Fruit fly (Drosophila melanogaster) whole organism, adult: ENCODE data around the gene ND-42.
A peak's percentile ranks its signal among the peaks of the same experiment; 100 is the strongest.

ENCODE experiments used
- CG11617 ChIP-seq: fragments of 200-800 bp; sonication (Bioruptor generic); optimal IDR thresholded peaks from 2 replicates; lab custom pipeline; 2017; ENCODE audit warnings: mild to moderate bottlenecking, missing biosample characterization, missing genetic modification reagents, missing genetic modification characterization
- CG12768 ChIP-seq: fragments of 200-800 bp; sonication (Bioruptor generic); optimal IDR thresholded peaks from 2 replicates; lab custom pipeline; 2017; ENCODE audit warnings: missing biosample characterization, missing genetic modification characterization, mild to moderate bottlenecking, moderate library complexity, missing genetic modification reagents
- CG14711 ChIP-seq: fragments of 200-800 bp; sonication (Bioruptor generic); optimal IDR thresholded peaks from 2 replicates; lab custom pipeline; 2018; ENCODE audit warnings: missing biosample characterization, mild to moderate bottlenecking, missing genetic modification characterization, moderate library complexity
- CG1620 ChIP-seq: fragments of 200-800 bp; sonication (Bioruptor generic); optimal IDR thresholded peaks from 2 replicates; lab custom pipeline; 2016; ENCODE audit warnings: missing biosample characterization, missing genetic modification characterization
- CG33017 ChIP-seq: fragments of 200-800 bp; sonication (Bioruptor generic); optimal IDR thresholded peaks from 2 replicates; lab custom pipeline; 2018; ENCODE audit warnings: missing biosample characterization, mild to moderate bottlenecking, missing genetic modification characterization, moderate library complexity
- CG5204 ChIP-seq: fragments of 200-800 bp; sonication (Bioruptor generic); optimal IDR thresholded peaks from 2 replicates; lab custom pipeline; 2016; ENCODE audit warnings: missing biosample characterization, missing genetic modification characterization
- CG7045 ChIP-seq: fragments of 200-800 bp; sonication (Bioruptor generic); optimal IDR thresholded peaks from 2 replicates; lab custom pipeline; 2017; ENCODE audit warnings: missing biosample characterization, mild to moderate bottlenecking, missing genetic modification characterization
- CG7101 ChIP-seq: fragments of 200-800 bp; sonication (Bioruptor generic); optimal IDR thresholded peaks from 2 replicates; lab custom pipeline; 2018; ENCODE audit warnings: missing biosample characterization, mild to moderate bottlenecking, missing genetic modification characterization, moderate library complexity
- Clk ChIP-seq: fragments of 200-800 bp; sonication (Bioruptor generic); optimal IDR thresholded peaks from 2 replicates; lab custom pipeline; 2017; ENCODE audit warnings: missing biosample characterization, missing genetic modification characterization
- Crg-1 ChIP-seq: fragments of 200-800 bp; sonication (Bioruptor generic); optimal IDR thresholded peaks from 2 replicates; lab custom pipeline; 2016; ENCODE audit warnings: missing biosample characterization, missing genetic modification characterization
- Hr96 ChIP-seq: fragments of 200-800 bp; sonication (Bioruptor generic); optimal IDR thresholded peaks from 2 replicates; lab custom pipeline; 2016; ENCODE audit warnings: missing biosample characterization, missing genetic modification characterization
- Mnt ChIP-seq: fragments of 200-800 bp; sonication (Bioruptor generic); optimal IDR thresholded peaks from 2 replicates; lab custom pipeline; 2016; ENCODE audit warnings: missing biosample characterization, mild to moderate bottlenecking, missing genetic modification characterization
- bab1 ChIP-seq: fragments of 200-800 bp; sonication (Bioruptor generic); optimal IDR thresholded peaks from 3 replicates; lab custom pipeline; 2019; ENCODE audit warnings: missing biosample characterization, mild to moderate bottlenecking, missing genetic modification characterization, moderate library complexity
- cic ChIP-seq: fragments of 200-800 bp; sonication (Bioruptor generic); optimal IDR thresholded peaks from 2 replicates; lab custom pipeline; 2017; ENCODE audit warnings: missing biosample characterization, mild to moderate bottlenecking, missing genetic modification characterization, moderate library complexity
- cnc ChIP-seq, 2 experiments: fragments of >200 bp; optimal IDR thresholded peaks; 2 replicates each; lab custom pipeline; 2017
- kay ChIP-seq: fragments of 200-800 bp; sonication (Bioruptor generic); peaks from one replicate; lab custom pipeline; 2016; ENCODE audit warnings: missing biosample characterization, missing genetic modification characterization, borderline replicate concordance
- ovo ChIP-seq: fragments of 200-800 bp; sonication (Bioruptor generic); optimal IDR thresholded peaks from 2 replicates; lab custom pipeline; 2016; ENCODE audit warnings: missing biosample characterization, missing genetic modification characterization
- pad ChIP-seq: fragments of 200-800 bp; sonication (Bioruptor generic); optimal IDR thresholded peaks from 3 replicates; lab custom pipeline; 2017; ENCODE audit warnings: missing biosample characterization, missing genetic modification characterization, mild to moderate bottlenecking, moderate library complexity, missing genetic modification reagents
- tj ChIP-seq: fragments of 200-800 bp; sonication (Bioruptor generic); optimal IDR thresholded peaks from 3 replicates; lab custom pipeline; 2017; ENCODE audit warnings: missing biosample characterization, mild to moderate bottlenecking, missing genetic modification characterization, moderate library complexity
- toe ChIP-seq: fragments of 200-800 bp; sonication (Bioruptor generic); optimal IDR thresholded peaks from 2 replicates; lab custom pipeline; 2016; ENCODE audit warnings: missing biosample characterization, missing genetic modification characterization

Gene ND-42

DNA sequence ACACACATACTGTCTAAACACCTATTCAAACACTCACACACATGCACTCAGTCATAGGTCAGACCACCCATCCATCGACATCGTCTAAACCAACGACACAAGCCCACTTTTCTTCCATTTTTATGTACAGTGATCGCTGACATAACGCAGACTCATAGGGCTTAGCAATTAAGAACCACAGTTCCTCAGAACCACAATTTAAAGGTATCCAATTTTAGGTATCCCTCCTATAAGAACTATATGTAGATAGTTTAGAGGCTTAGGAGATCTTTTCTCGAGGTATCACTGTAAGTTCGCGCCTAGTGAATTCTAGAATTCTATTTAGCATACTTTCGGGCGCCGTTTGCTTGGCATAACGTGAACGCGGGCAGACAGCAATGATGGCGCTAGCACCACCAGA, 34.6 kb upstream of the ND-42 start:
- TF ChIP-seq toe (GFP tag; lab: Kevin White, UChicago), result peak; percentile 47
- no peak for TF ChIP-seq kay (GFP tag; lab: Kevin White, UChicago)
- peak; percentile 65 for TF ChIP-seq CG12768 (GFP tag; lab: Kevin White, UChicago)
- no peak for TF ChIP-seq Mnt (GFP tag; lab: Kevin White, UChicago)
- no peak for TF ChIP-seq cnc (optimal IDR thresholded peaks at IDR 0.05; lab: Kevin White, UChicago)
- TF ChIP-seq pad (GFP tag; lab: Kevin White, UChicago), result peak; percentile 4
- no peak for TF ChIP-seq tj (GFP tag; lab: Kevin White, UChicago)
- peak; percentile 51 for TF ChIP-seq CG7101
- TF ChIP-seq CG14711, result peak; percentile 65
- TF ChIP-seq bab1, result no peak
- TF ChIP-seq cic, result no peak
- no peak for TF ChIP-seq CG1620
- TF ChIP-seq Crg-1 (GFP tag; lab: Kevin White, UChicago), result no peak
- TF ChIP-seq CG7045 (GFP tag; lab: Kevin White, UChicago), result peak; percentile 67
- no peak for TF ChIP-seq CG5204 (GFP tag; lab: Kevin White, UChicago)
- peak; percentile 55 for TF ChIP-seq CG33017 (tag; lab: Kevin White, UChicago)
- no peak for TF ChIP-seq CG11617 (GFP tag; lab: Kevin White, UChicago)
- TF ChIP-seq Clk (GFP tag; lab: Kevin White, UChicago), result peak; percentile 57
- TF ChIP-seq Hr96, result peak; percentile 37
- TF ChIP-seq ovo (GFP tag; lab: Kevin White, UChicago), result no peak

DNA sequence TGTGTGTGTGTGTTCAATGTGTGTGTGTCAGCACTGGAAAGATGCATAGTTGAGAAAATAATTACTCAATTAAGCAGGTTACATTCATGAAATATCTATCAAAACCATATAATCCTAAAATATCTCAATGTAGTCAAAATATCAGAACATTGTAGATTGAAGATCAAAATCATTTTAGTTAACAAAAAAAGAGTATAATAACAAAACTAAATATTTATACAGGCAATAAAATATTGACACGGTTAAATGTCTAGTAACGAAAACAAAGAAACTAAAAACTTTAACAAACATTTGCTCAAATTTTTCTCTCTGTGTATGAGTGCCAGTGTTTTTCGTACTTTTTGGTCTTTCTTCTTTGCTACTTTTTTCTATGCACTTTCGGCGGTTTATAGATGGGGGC, 28.6 kb upstream of the ND-42 start:
- TF ChIP-seq CG14711 (no peak), cnc (optimal IDR thresholded peaks at IDR 0.05; lab: Kevin White, UChicago) (no peak), tj (GFP tag; lab: Kevin White, UChicago) (no peak), CG7045 (GFP tag; lab: Kevin White, UChicago) (peak; percentile 23), Mnt (GFP tag; lab: Kevin White, UChicago) (no peak), Crg-1 (GFP tag; lab: Kevin White, UChicago) (no peak), bab1 (no peak)

DNA sequence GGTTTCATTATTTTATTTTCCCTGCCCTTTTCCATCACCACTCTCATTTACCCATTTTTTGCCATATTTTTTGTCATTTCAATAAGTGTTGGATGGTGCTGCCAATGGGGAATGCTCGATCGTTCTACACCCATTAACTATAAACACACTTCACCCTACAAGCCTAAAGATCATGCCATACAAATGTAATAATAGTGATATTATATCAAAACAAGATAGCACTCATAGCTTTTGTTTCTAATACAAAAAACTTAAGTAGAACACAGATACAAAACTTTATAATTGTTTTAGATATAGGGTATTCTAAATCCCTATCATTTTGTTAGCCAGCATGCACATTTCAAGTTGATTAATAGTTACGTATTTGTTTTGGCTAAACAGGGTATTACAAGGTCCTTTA, 27.9 kb upstream of the ND-42 start:
- TF ChIP-seq kay (GFP tag; lab: Kevin White, UChicago) (peak; percentile 64), cnc (optimal IDR thresholded peaks at IDR 0.05; lab: Kevin White, UChicago) (no peak), Hr96 (no peak), CG7045 (GFP tag; lab: Kevin White, UChicago) (no peak), tj (GFP tag; lab: Kevin White, UChicago) (no peak), pad (GFP tag; lab: Kevin White, UChicago) (no peak), CG5204 (GFP tag; lab: Kevin White, UChicago) (no peak)

DNA sequence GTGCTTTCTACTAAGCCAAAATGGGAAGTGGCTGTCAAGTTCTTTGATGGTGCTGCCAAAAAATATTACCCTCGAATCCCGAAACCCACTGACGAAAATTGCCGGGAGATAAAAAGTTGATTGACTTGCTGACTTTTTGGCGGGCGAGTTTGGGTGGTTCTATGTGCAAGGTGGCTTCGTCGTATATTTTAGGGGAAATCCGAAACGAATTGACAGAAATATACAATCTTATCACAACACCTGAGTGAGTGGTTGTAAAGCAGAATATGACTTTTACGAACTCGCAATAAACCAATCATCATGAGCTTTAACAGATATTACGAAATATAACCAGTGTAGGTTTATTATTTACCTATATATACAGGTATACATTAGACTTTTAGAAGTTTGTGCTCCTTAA, 24.0 kb upstream of the ND-42 start:
- TF ChIP-seq CG33017 (tag; lab: Kevin White, UChicago) (peak; percentile 39), toe (GFP tag; lab: Kevin White, UChicago) (no peak)

DNA sequence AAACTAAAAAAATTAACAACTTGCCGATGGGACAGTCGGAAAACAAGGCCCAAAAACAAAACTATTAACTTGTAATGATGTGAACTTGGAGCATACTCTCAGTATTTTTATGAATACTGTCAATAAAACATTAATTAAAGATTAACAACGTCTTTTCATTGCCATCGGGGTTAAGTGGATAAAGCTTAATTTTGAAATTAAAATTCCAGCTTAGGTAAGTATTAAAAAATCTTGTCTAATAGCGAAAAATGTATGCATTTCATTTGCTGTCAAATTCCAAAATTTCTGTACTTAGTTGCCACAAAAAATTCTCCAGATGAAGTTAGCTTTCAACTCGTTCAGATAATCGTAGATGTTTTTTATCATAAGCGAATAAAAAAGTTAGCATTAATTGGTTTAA, 13.1 kb upstream of the ND-42 start, which contains the start of gene Theg:
Theg (plus strand) TSS at position 301 of the 400 bp plus-strand sequence.
- TF ChIP-seq CG33017 (tag; lab: Kevin White, UChicago) (no peak), pad (GFP tag; lab: Kevin White, UChicago) (no peak)

DNA sequence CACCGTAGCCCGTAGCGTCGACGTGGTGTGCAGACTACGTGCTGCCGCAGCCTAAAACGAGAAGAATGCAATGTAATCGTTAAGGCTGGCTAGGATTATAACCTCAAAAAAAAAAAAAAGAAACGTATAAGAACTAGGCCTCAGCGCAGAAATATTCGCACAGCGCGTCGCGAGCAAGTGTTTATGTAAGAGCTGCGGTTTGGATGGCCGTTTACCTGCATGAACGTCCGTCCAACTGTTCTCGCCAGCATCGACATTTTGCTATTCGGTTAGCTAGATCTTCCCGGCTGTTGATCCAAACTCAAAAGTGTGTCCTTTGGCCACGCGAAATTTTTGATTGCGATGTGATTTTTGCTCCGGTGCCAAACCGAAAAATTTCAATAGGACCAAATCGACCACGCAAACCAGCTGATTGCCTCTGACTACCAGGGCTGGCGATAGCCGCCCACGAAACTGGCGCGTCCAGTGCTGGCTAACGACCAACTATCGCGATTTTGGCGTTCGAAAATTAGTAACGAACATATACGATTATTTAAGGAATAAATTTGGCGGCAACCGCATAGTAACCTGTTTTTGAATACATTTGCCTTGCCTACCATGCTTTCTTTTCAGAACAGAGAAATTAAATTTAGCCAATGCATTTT, 8.6 kb upstream of the ND-42 start, which contains the start of gene Idh3b:
Idh3b (minus strand) TSS at position 606 of the 644 bp plus-strand sequence.
- peak; percentile 82 for TF ChIP-seq CG1620
- peak; percentile 29 for TF ChIP-seq tj (GFP tag; lab: Kevin White, UChicago)
- TF ChIP-seq CG7101, result peak; percentile 73
- TF ChIP-seq Mnt (GFP tag; lab: Kevin White, UChicago), result peak; percentile 85
- TF ChIP-seq CG14711, result no peak
- peak; percentile 73 for TF ChIP-seq Hr96
- TF ChIP-seq kay (GFP tag; lab: Kevin White, UChicago), result no peak
- TF ChIP-seq ovo (GFP tag; lab: Kevin White, UChicago), result no peak
- TF ChIP-seq Clk (GFP tag; lab: Kevin White, UChicago), result peak; percentile 57
- peak; percentile 74 for TF ChIP-seq bab1
- TF ChIP-seq toe (GFP tag; lab: Kevin White, UChicago), result no peak
- no peak for TF ChIP-seq cnc (optimal IDR thresholded peaks at IDR 0.05; lab: Kevin White, UChicago)
- TF ChIP-seq CG11617 (GFP tag; lab: Kevin White, UChicago), result peak; percentile 40
- peak; percentile 69 for TF ChIP-seq pad (GFP tag; lab: Kevin White, UChicago)
- peak; percentile 40 for TF ChIP-seq cic
- peak; percentile 57 for TF ChIP-seq CG7045 (GFP tag; lab: Kevin White, UChicago)
- TF ChIP-seq Crg-1 (GFP tag; lab: Kevin White, UChicago), result peak; percentile 82
- no peak for TF ChIP-seq CG5204 (GFP tag; lab: Kevin White, UChicago)
- peak; percentile 62 for TF ChIP-seq CG33017 (tag; lab: Kevin White, UChicago)
- peak; percentile 79 for TF ChIP-seq CG12768 (GFP tag; lab: Kevin White, UChicago)

DNA sequence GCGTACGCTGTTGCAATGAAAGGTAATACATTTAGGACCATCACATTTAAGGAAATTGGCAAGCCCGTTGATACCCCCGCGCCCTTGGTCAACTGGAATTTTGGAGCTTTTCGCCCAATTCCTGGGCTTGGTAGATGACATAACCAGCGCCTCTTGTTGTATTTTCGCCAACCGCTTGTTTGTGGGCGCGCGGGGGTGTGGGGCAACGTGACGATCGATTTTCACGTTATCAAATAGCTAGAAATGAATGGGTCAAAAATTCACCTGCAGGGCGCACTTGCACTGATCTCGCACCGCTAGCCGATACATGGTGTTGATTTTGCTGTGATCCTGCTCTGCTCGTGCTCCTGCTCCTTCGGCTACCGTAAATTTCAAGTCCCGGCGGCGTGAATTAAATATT, 4.9 kb upstream of the ND-42 start:
- TF ChIP-seq cic (peak; percentile 51), CG12768 (GFP tag; lab: Kevin White, UChicago) (no peak), toe (GFP tag; lab: Kevin White, UChicago) (no peak), CG5204 (GFP tag; lab: Kevin White, UChicago) (no peak), bab1 (peak; percentile 13), Mnt (GFP tag; lab: Kevin White, UChicago) (peak; percentile 14)
